Fruit fly (Drosophila melanogaster): Measurements from ENCODE around the gene rho.

rho gene

DNA sequence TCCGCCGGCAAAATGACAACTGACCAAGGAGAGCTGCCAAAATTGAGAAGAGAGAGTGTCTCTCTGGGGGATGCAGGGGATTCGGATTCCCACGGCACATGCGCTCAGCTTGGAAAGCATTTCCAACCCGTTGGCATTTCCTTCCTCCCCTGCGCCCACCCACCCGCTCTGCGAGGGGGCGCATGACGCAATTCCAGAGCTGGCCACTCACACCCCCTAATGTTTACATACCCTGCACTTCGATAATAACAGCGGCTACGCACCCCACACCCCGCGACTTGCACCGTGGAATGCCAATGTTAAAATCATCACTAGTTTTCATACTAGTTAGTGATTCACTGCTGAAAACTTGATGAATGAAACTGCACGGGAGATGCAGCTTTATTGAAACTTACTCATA is 25.9 kb downstream of the rho start, which contains the start of gene stet (continued):
- TF ChIP-seq E2f2 (GFP tag; IDR thresholded peaks at IDR 0.05) (0 out of 2 replicates have a peak, but pooled peaks have one; percentile 6), bbx (GFP tag; IDR thresholded peaks at IDR 0.05; ENCODE audit: partially characterized antibody) (0 out of 2 replicates have a peak, but pooled peaks have one; percentile 45), CG2678 (tag; optimal IDR thresholded peaks at IDR 0.05) (no peak), slbo (GFP tag; IDR thresholded peaks at IDR 0.05) (no peak), dmrt11E (tag; optimal IDR thresholded peaks at IDR 0.05) (no peak), zen (tag; optimal IDR thresholded peaks at IDR 0.05) (no peak), Chrac-16 (GFP tag; optimal IDR thresholded peaks at IDR 0.05) (no peak), CG6689 (GFP tag; IDR thresholded peaks at IDR 0.05) (no peak), ems (GFP tag; optimal IDR thresholded peaks at IDR 0.05) (no peak), CG1647 (GFP tag; optimal IDR thresholded peaks at IDR 0.05) (no peak), CG8944 (GFP tag; optimal IDR thresholded peaks at IDR 0.05) (no peak), CG7271 (tag; optimal IDR thresholded peaks at IDR 0.05) (no peak), CG10959 (GFP tag; IDR thresholded peaks at IDR 0.05) (no peak), CG2199 (GFP tag; IDR thresholded peaks at IDR 0.05) (no peak), CG15479 (GFP tag; optimal IDR thresholded peaks at IDR 0.05) (no peak), D19B (GFP tag; optimal IDR thresholded peaks at IDR 0.05) (peak; percentile 44), exex (tag; optimal IDR thresholded peaks at IDR 0.05) (no peak), en (GFP tag; optimal IDR thresholded peaks at IDR 0.05) (no peak), CG2129 (GFP tag; IDR thresholded peaks at IDR 0.05; ENCODE audit: partially characterized antibody) (no peak), CG30403 (GFP tag; optimal IDR thresholded peaks at IDR 0.05) (no peak), hth (optimal IDR thresholded peaks at IDR 0.05) (no peak), phol (tag; optimal IDR thresholded peaks at IDR 0.05) (no peak), CG43689 (GFP tag; IDR thresholded peaks at IDR 0.05) (no peak), Med (GFP tag) (peak; percentile 52), Gug (GFP tag; IDR thresholded peaks at IDR 0.05) (no peak), CG10267 (tag; optimal IDR thresholded peaks at IDR 0.05) (no peak), CG1832 (GFP tag; optimal IDR thresholded peaks at IDR 0.05) (no peak), gsb-n (tag; optimal IDR thresholded peaks at IDR 0.05) (no peak), Stat92E (GFP tag; optimal IDR thresholded peaks at IDR 0.05) (no peak), gce (GFP tag; IDR thresholded peaks at IDR 0.05) (no peak), bcd (GFP tag; optimal IDR thresholded peaks at IDR 0.05) (no peak), CG11723 (GFP tag; optimal IDR thresholded peaks at IDR 0.05) (no peak), Camta (GFP tag; optimal IDR thresholded peaks at IDR 0.05) (no peak), ranshi (GFP tag; IDR thresholded peaks at IDR 0.05) (no peak), Pdp1 (GFP tag; optimal IDR thresholded peaks at IDR 0.05) (peak in 1 of 2 experiments; percentile 67), CG12104 (GFP tag; optimal IDR thresholded peaks at IDR 0.05) (no peak), Jarid2 (GFP tag; optimal IDR thresholded peaks at IDR 0.05) (no peak), sisA (GFP tag; IDR thresholded peaks at IDR 0.05) (no peak), gsb (GFP tag; IDR thresholded peaks at IDR 0.05) (no peak), CG12155 (GFP tag; optimal IDR thresholded peaks at IDR 0.05) (no peak), sug (tag; optimal IDR thresholded peaks at IDR 0.05) (no peak), dmrt99B (tag; optimal IDR thresholded peaks at IDR 0.05) (no peak), Hr3 (GFP tag; optimal IDR thresholded peaks at IDR 0.05) (no peak), CG42726 (GFP tag; IDR thresholded peaks at IDR 0.05; ENCODE audit: partially characterized antibody) (peak; percentile 24; the same call in 1 of the 2 replicates), CG8478 (optimal IDR thresholded peaks at IDR 0.05) (no peak), CG15514 (GFP tag; optimal IDR thresholded peaks at IDR 0.05) (peak; percentile 33), ci (GFP tag; IDR thresholded peaks at IDR 0.05) (peak; percentile 43; the same call in 1 of the 3 replicates), Optix (GFP tag; IDR thresholded peaks at IDR 0.05) (0 out of 3 replicates have a peak, but pooled peaks have one; percentile 35), toy (GFP tag; IDR thresholded peaks at IDR 0.05) (no peak), ase (GFP tag; IDR thresholded peaks at IDR 0.05) (no peak), CG2889 (GFP tag; IDR thresholded peaks at IDR 0.05) (no peak), emc (GFP tag; optimal IDR thresholded peaks at IDR 0.05) (no peak)
